Fruit fly (Drosophila melanogaster): ENCODE data around the gene CG17122.

Gene CG17122

dm6 chr3L:20302081-20302630, 27.0 kb upstream of the CG17122 start, which contains the start of gene Pex23 (continued):
- TF ChIP-seq Stat92E (GFP tag; optimal IDR thresholded peaks at IDR 0.05) (peak in 1 of 3 experiments; percentile 81), Kr (GFP tag; optimal IDR thresholded peaks at IDR 0.05) (no peak), unpg (GFP tag; optimal IDR thresholded peaks at IDR 0.05) (peak; percentile 73), HHEX (GFP tag; optimal IDR thresholded peaks at IDR 0.05) (peak; percentile 65), CG1602 (GFP tag; optimal IDR thresholded peaks at IDR 0.05) (peak; percentile 81), CG16815 (GFP tag; optimal IDR thresholded peaks at IDR 0.05) (peak; percentile 77), ac (GFP tag; optimal IDR thresholded peaks at IDR 0.05) (no peak), sens (GFP tag) (peak; percentile 96), Hmx (GFP tag; optimal IDR thresholded peaks at IDR 0.05) (peak; percentile 14), z (GFP tag; IDR thresholded peaks at IDR 0.05) (no peak), gfzf (GFP tag; optimal IDR thresholded peaks at IDR 0.05) (peak; percentile 29), CG7556 (GFP tag; optimal IDR thresholded peaks at IDR 0.05) (peak; percentile 69), fd96Cb (tag; optimal IDR thresholded peaks at IDR 0.05) (peak; percentile 66), pros (GFP tag; optimal IDR thresholded peaks at IDR 0.05) (no peak), Hmr (GFP tag; optimal IDR thresholded peaks at IDR 0.05) (peak; percentile 81), CG10543 (GFP tag; optimal IDR thresholded peaks at IDR 0.05) (peak; percentile 73), wdn (GFP tag; IDR thresholded peaks at IDR 0.05) (no peak), kay (GFP tag; optimal IDR thresholded peaks at IDR 0.05) (peak; percentile 73), Lim3 (GFP tag; IDR thresholded peaks at IDR 0.05) (no peak), shn (GFP tag; optimal IDR thresholded peaks at IDR 0.05) (peak; percentile 70), CG9727 (GFP tag; optimal IDR thresholded peaks at IDR 0.05) (peak; percentile 86), dmrt11E (tag; optimal IDR thresholded peaks at IDR 0.05) (peak; percentile 77), CG18764 (GFP tag; optimal IDR thresholded peaks at IDR 0.05) (peak; percentile 86), CTCF (GFP tag; optimal IDR thresholded peaks at IDR 0.05) (peak; percentile 16), dpn (GFP tag; optimal IDR thresholded peaks at IDR 0.05) (peak; percentile 80 to 90), ranshi (GFP tag; IDR thresholded peaks at IDR 0.05) (peak; percentile 77; the same call in 1 of the 2 replicates), trem (tag; optimal IDR thresholded peaks at IDR 0.05) (peak; percentile 87), ham (GFP tag; IDR thresholded peaks at IDR 0.05) (peak; percentile 13; the same call in 1 of the 2 replicates), tin (GFP tag; optimal IDR thresholded peaks at IDR 0.05) (peak; percentile 82), Poxn (GFP tag; IDR thresholded peaks at IDR 0.05) (no peak), so (GFP tag; IDR thresholded peaks at IDR 0.05) (peak; percentile 56; the same call in 1 of the 3 replicates), Hr78 (GFP tag; optimal IDR thresholded peaks at IDR 0.05) (no peak), luna (GFP tag; optimal IDR thresholded peaks at IDR 0.05) (peak; percentile 63), fu2 (GFP tag; optimal IDR thresholded peaks at IDR 0.05) (peak; percentile 39), CG13123 (GFP tag; optimal IDR thresholded peaks at IDR 0.05) (peak; percentile 81), eve (GFP tag; optimal IDR thresholded peaks at IDR 0.05) (no peak), CG5953 (GFP tag; IDR thresholded peaks at IDR 0.05) (peak; percentile 83), CG3407 (GFP tag; optimal IDR thresholded peaks at IDR 0.05) (no peak), CG9437 (GFP tag; optimal IDR thresholded peaks at IDR 0.05) (peak; percentile 60), Dll (GFP tag; IDR thresholded peaks at IDR 0.05; ENCODE audit: partially characterized antibody) (peak; percentile 99), CkIIα-i1 (GFP tag; IDR thresholded peaks at IDR 0.05) (0 out of 2 replicates have a peak, but pooled peaks have one; percentile 6), Mes4 (GFP tag; optimal IDR thresholded peaks at IDR 0.05) (peak; percentile 43), chif (GFP tag; optimal IDR thresholded peaks at IDR 0.05) (peak; percentile 44 to 57), sqz (GFP tag; optimal IDR thresholded peaks at IDR 0.05) (no peak), B-H1 (GFP tag; IDR thresholded peaks at IDR 0.05) (peak; percentile 72), zf30C (GFP tag; optimal IDR thresholded peaks at IDR 0.05) (no peak), da (GFP tag; optimal IDR thresholded peaks at IDR 0.05) (peak; percentile 15), CG30431 (GFP tag; optimal IDR thresholded peaks at IDR 0.05) (peak; percentile 42), cas (GFP tag; IDR thresholded peaks at IDR 0.05) (peak; percentile 73), CHES-1-like (GFP tag; optimal IDR thresholded peaks at IDR 0.05) (peak; percentile 75), Eip74EF (GFP tag; optimal IDR thresholded peaks at IDR 0.05) (no peak)

Data from whole organism, embryonic.